Fruit fly (Drosophila melanogaster): ENCODE data around the gene fd102C.

DNA sequence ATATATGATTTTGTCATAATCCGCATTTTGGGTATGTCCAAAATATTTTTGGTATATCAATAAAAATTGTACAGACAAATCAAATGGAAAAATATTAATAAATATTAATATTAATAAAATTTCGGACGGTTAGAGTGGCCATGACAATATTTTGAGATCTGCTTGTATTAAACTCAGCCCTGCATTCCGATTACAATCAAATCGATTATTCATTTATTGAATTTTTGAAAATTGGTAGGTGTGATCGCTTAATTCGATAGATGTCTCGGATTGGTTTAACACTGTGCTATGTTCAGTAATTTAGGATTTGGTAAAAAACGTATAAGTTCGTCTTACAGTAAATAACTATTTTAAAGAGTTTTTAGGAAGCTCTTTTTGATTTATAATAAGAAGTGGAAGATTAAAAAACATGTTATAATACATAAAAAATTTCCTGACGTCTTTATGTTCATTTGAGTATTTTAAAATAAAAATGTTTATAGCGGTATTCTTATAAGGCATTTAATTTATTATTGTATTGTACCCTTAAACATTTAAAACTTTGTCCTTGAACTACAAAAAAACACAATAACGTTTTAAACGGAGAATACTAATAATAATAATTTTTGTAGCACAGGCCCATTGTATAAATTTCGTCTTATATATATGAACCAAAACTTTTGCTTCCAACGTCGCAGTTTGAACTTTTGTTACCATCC is 9.3 kb downstream of the fd102C start:
- TF ChIP-seq toe (GFP tag; optimal IDR thresholded peaks at IDR 0.05) (no peak), pad (GFP tag; optimal IDR thresholded peaks at IDR 0.05) (no peak), tj (GFP tag; optimal IDR thresholded peaks at IDR 0.05) (no peak)

Measured in whole organism, adult.